Worm (Caenorhabditis elegans): ENCODE results near the gene ZK1251.3.
"Not testable (repeated sequence)": the region's sequence is repeated elsewhere in the genome, so short reads cannot be mapped to it uniquely, and the experiment has no call there.

DNA sequence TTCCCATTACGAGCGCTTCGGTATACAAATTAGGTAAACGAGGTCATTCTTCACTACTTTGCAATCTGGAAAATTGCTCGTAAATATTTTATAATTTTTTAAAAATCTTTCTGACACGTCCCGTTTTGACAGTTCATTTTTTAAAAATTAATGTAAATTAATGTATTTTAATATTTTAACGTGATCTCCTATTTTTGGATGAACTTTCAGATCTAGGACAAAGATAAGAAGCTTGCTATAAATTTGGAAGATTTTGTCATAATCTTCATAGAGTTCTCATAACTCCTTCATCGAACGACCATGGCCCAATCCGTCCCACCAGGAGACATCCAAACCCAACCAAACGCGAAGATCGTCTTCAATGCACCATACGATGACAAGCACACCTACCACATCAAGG, 5.3 kb downstream of the ZK1251.3 start, which contains the start of gene msp-76:
- not testable (repeated sequence) for TF ChIP-seq nhr-77 (tag; optimal IDR thresholded peaks at IDR 0.05); nhr-6 (tag; optimal IDR thresholded peaks at IDR 0.05); nhr-23 (tag; optimal IDR thresholded peaks at IDR 0.05); lin-13 (GFP tag; optimal IDR thresholded peaks at IDR 0.05); nhr-11 (tag; optimal IDR thresholded peaks at IDR 0.05); unc-62 (GFP tag; optimal IDR thresholded peaks at IDR 0.05); nhr-25 (tag; optimal IDR thresholded peaks at IDR 0.05); ama-1 (optimal IDR thresholded peaks at IDR 0.05); ztf-11 (tag; optimal IDR thresholded peaks at IDR 0.05); zag-1 (tag; optimal IDR thresholded peaks at IDR 0.05)

All from whole organism, L2 larva.